Fruit fly (Drosophila melanogaster) whole organism, embryonic: ENCODE data around the gene CG13392.
A peak's percentile ranks its signal among the peaks of the same experiment; 100 is the strongest.

Experiments used
- CG10321 ChIP-seq: fragments of 200-800 bp; sonication (Bioruptor generic); IDR thresholded peaks from 2 replicates; pipeline ENCODE4 v1.3.6; 2022; ENCODE audit warnings: missing biosample characterization, missing genetic modification characterization
- CG10959 ChIP-seq: fragments of 200-800 bp; sonication (Bioruptor generic); IDR thresholded peaks from 2 replicates; pipeline ENCODE4 v1.3.6; 2022; ENCODE audit warnings: missing biosample characterization, missing genetic modification characterization
- CG11504 ChIP-seq: fragments of 200-800 bp; sonication (Bioruptor generic); optimal IDR thresholded peaks from 3 replicates; lab custom pipeline; 2019; ENCODE audit warnings: missing biosample characterization, mild to moderate bottlenecking, missing genetic modification characterization, moderate library complexity
- CG13296 ChIP-seq: fragments of 200-800 bp; sonication (Bioruptor generic); optimal IDR thresholded peaks from 3 replicates; lab custom pipeline; 2018; ENCODE audit warnings: missing biosample characterization, mild to moderate bottlenecking, missing genetic modification characterization
- CG14667 ChIP-seq: fragments of 200-800 bp; sonication (Bioruptor generic); IDR thresholded peaks from 2 replicates; pipeline ENCODE4 v1.3.6; 2022; ENCODE audit warnings: missing biosample characterization, missing genetic modification characterization
- CG14710 ChIP-seq: fragments of 200-800 bp; sonication (Bioruptor generic); optimal IDR thresholded peaks from 3 replicates; lab custom pipeline; 2019; ENCODE audit warnings: missing biosample characterization, mild to moderate bottlenecking, missing genetic modification characterization, moderate library complexity
- CG14860 ChIP-seq: fragments of 200-800 bp; sonication (Bioruptor generic); IDR thresholded peaks from 3 replicates; pipeline ENCODE4 v1.3.6; 2022; ENCODE audit warnings: missing biosample characterization, missing genetic modification characterization; ENCODE audit not compliant: partially characterized antibody
- CG15269 ChIP-seq: fragments of 200-800 bp; sonication (Bioruptor generic); optimal IDR thresholded peaks from 2 replicates; lab custom pipeline; 2018; ENCODE audit warnings: missing biosample characterization, mild to moderate bottlenecking, missing genetic modification characterization, moderate library complexity
- CG1603 ChIP-seq: fragments of 200-800 bp; sonication (Bioruptor generic); optimal IDR thresholded peaks from 2 replicates; lab custom pipeline; 2019; ENCODE audit warnings: missing biosample characterization, mild to moderate bottlenecking, missing genetic modification characterization, moderate library complexity
- CG17829 ChIP-seq: fragments of 200-800 bp; optimal IDR thresholded peaks from 2 replicates; lab custom pipeline; 2019; ENCODE audit warnings: missing biosample characterization, mild to moderate bottlenecking, missing genetic modification characterization, moderate library complexity
- CG2116 ChIP-seq: fragments of 200-800 bp; sonication (Bioruptor generic); optimal IDR thresholded peaks from 3 replicates; lab custom pipeline; 2018; ENCODE audit warnings: missing biosample characterization, mild to moderate bottlenecking, missing genetic modification characterization
- CG30403 ChIP-seq: fragments of 200-800 bp; sonication (Bioruptor generic); optimal IDR thresholded peaks from 3 replicates; lab custom pipeline; 2016; ENCODE audit warnings: missing biosample characterization, missing genetic modification characterization
- CG34224 ChIP-seq: fragments of 200-800 bp; sonication (Bioruptor generic); IDR thresholded peaks from 3 replicates; pipeline ENCODE4 v1.3.6; 2022; ENCODE audit warnings: missing biosample characterization, missing genetic modification characterization; ENCODE audit not compliant: partially characterized antibody
- CG4617 ChIP-seq: fragments of 200-800 bp; sonication (Bioruptor generic); optimal IDR thresholded peaks from 3 replicates; lab custom pipeline; 2016; ENCODE audit warnings: missing biosample characterization, missing genetic modification characterization, borderline replicate concordance
- CG6791 ChIP-seq: fragments of 200-800 bp; sonication (Bioruptor generic); IDR thresholded peaks from 3 replicates; pipeline ENCODE4 v1.3.6; 2022; ENCODE audit warnings: missing biosample characterization, missing genetic modification characterization; ENCODE audit not compliant: partially characterized antibody
- CG7372 ChIP-seq: fragments of 200-800 bp; sonication (Bioruptor generic); IDR thresholded peaks from 2 replicates; pipeline ENCODE4 v1.3.6; 2022; ENCODE audit warnings: missing biosample characterization, missing genetic modification characterization
- CG7963 ChIP-seq: fragments of 200-800 bp; sonication (Bioruptor generic); IDR thresholded peaks from 3 replicates; pipeline ENCODE4 v1.3.6; 2022; ENCODE audit warnings: missing biosample characterization, missing genetic modification characterization; ENCODE audit not compliant: partially characterized antibody
- Dbx ChIP-seq: fragments of 200-800 bp; sonication (Bioruptor generic); IDR thresholded peaks from 3 replicates; pipeline ENCODE4 v1.3.6; 2022; ENCODE audit warnings: missing biosample characterization, missing genetic modification characterization
- E2f2 ChIP-seq: fragments of 200-800 bp; sonication (Bioruptor generic); IDR thresholded peaks from 2 replicates; pipeline ENCODE4 v1.3.6; 2022; ENCODE audit warnings: missing biosample characterization, missing genetic modification characterization
- Elba2 ChIP-seq: fragments of 200-800 bp; sonication (Bioruptor generic); optimal IDR thresholded peaks from 3 replicates; lab custom pipeline; 2016; ENCODE audit warnings: missing biosample characterization, missing genetic modification characterization
- H15 ChIP-seq: fragments of 200-800 bp; sonication (Bioruptor generic); IDR thresholded peaks from 3 replicates; pipeline ENCODE4 v1.3.6; 2022; ENCODE audit warnings: missing biosample characterization, missing genetic modification characterization
- H2.0 ChIP-seq: fragments of 200-800 bp; sonication (Bioruptor generic); IDR thresholded peaks from 2 replicates; pipeline ENCODE4 v1.3.6; 2022; ENCODE audit warnings: missing biosample characterization, missing genetic modification characterization
- Hr51 ChIP-seq, 2 experiments: fragments of 200-800 bp; sonication (Bioruptor generic); optimal IDR thresholded peaks; 2 replicates in 1 of 2; 3 replicates in 1 of 2; lab custom pipeline; 2016 to 2018; ENCODE audit warnings: missing biosample characterization in 2 of 2, missing genetic modification characterization in 2 of 2, mild to moderate bottlenecking in 1 of 2, moderate library complexity in 1 of 2
- MESR4 ChIP-seq: fragments of 200-800 bp; sonication (Bioruptor generic); optimal IDR thresholded peaks from 2 replicates; lab custom pipeline; 2018; ENCODE audit warnings: missing biosample characterization, mild to moderate bottlenecking, missing genetic modification characterization, moderate library complexity
- Nf-YB ChIP-seq: fragments of 200-800 bp; sonication (Bioruptor generic); optimal IDR thresholded peaks from 3 replicates; lab custom pipeline; 2019; ENCODE audit warnings: missing biosample characterization, mild to moderate bottlenecking, missing genetic modification characterization, moderate library complexity
- Pdp1 ChIP-seq, 2 experiments: fragments of 200-800 bp; sonication (Bioruptor generic); optimal IDR thresholded peaks; 3 replicates each; lab custom pipeline; 2016; ENCODE audit warnings: missing biosample characterization in 2 of 2, missing genetic modification characterization in 2 of 2, mild to moderate bottlenecking in 1 of 2, moderate library complexity in 1 of 2
- Sin3A ChIP-seq: fragments of >200 bp; optimal IDR thresholded peaks from 2 replicates; lab custom pipeline; 2018
- Sry-δ ChIP-seq: fragments of 200-800 bp; sonication (Bioruptor generic); optimal IDR thresholded peaks from 2 replicates; lab custom pipeline; 2016; ENCODE audit warnings: missing biosample characterization, missing genetic modification characterization
- TFAM ChIP-seq: fragments of 200-800 bp; sonication (Bioruptor generic); optimal IDR thresholded peaks from 2 replicates; lab custom pipeline; 2017; ENCODE audit warnings: missing biosample characterization, missing genetic modification characterization, inconsistent platforms
- ash1 ChIP-seq: fragments of 200-800 bp; sonication (Bioruptor generic); optimal IDR thresholded peaks from 2 replicates; lab custom pipeline; 2018; ENCODE audit warnings: missing biosample characterization, mild to moderate bottlenecking, missing genetic modification characterization
- ato ChIP-seq: fragments of 200-800 bp; sonication (Bioruptor generic); IDR thresholded peaks from 2 replicates; pipeline ENCODE4 v1.3.6; 2022; ENCODE audit warnings: missing biosample characterization, missing genetic modification characterization; ENCODE audit not compliant: partially characterized antibody
- bbx ChIP-seq: fragments of 200-800 bp; sonication (Bioruptor generic); IDR thresholded peaks from 2 replicates; pipeline ENCODE4 v1.3.6; 2022; ENCODE audit warnings: missing biosample characterization, missing genetic modification characterization; ENCODE audit not compliant: partially characterized antibody
- crp ChIP-seq, 2 experiments: fragments of 200-800 bp; sonication (Bioruptor generic); optimal IDR thresholded peaks; 2 replicates in 1 of 2; 3 replicates in 1 of 2; lab custom pipeline; 2017; ENCODE audit warnings: missing biosample characterization in 2 of 2, missing genetic modification characterization in 2 of 2, mild to moderate bottlenecking in 1 of 2, moderate library complexity in 1 of 2
- dati ChIP-seq: fragments of 200-800 bp; sonication (Bioruptor generic); IDR thresholded peaks from 2 replicates; pipeline ENCODE4 v1.3.6; 2022; ENCODE audit warnings: missing biosample characterization, missing genetic modification characterization
- exex ChIP-seq: fragments of 200-800 bp; sonication (Bioruptor generic); optimal IDR thresholded peaks from 4 replicates; lab custom pipeline; 2018; ENCODE audit warnings: missing biosample characterization, mild to moderate bottlenecking, missing genetic modification characterization, moderate library complexity
- fd96Cb ChIP-seq: fragments of 200-800 bp; sonication (Bioruptor generic); optimal IDR thresholded peaks from 2 replicates; lab custom pipeline; 2018; ENCODE audit warnings: missing biosample characterization, mild to moderate bottlenecking, missing genetic modification characterization, moderate library complexity
- ftz-f1 ChIP-seq: fragments of 200-800 bp; sonication (Bioruptor generic); optimal IDR thresholded peaks from 2 replicates; lab custom pipeline; 2016; ENCODE audit warnings: missing biosample characterization, missing genetic modification characterization
- mld ChIP-seq: fragments of 200-800 bp; sonication (Bioruptor generic); IDR thresholded peaks from 3 replicates; pipeline ENCODE4 v1.3.6; 2022; ENCODE audit warnings: missing biosample characterization, missing genetic modification characterization; ENCODE audit not compliant: partially characterized antibody
- nmo ChIP-seq: fragments of 200-800 bp; sonication (Bioruptor generic); optimal IDR thresholded peaks from 2 replicates; lab custom pipeline; 2018; ENCODE audit warnings: missing biosample characterization, mild to moderate bottlenecking, missing genetic modification characterization, moderate library complexity
- nom ChIP-seq: fragments of 200-800 bp; sonication (Bioruptor generic); optimal IDR thresholded peaks from 2 replicates; lab custom pipeline; 2017; ENCODE audit warnings: missing biosample characterization, missing genetic modification characterization, mild to moderate bottlenecking, moderate library complexity, missing genetic modification reagents
- oc ChIP-seq: fragments of 200-800 bp; sonication (Bioruptor generic); optimal IDR thresholded peaks from 2 replicates; lab custom pipeline; 2018; ENCODE audit warnings: missing biosample characterization, mild to moderate bottlenecking, missing genetic modification characterization, moderate library complexity
- pita ChIP-seq: fragments of 200-800 bp; sonication (Bioruptor generic); optimal IDR thresholded peaks from 2 replicates; lab custom pipeline; 2017; ENCODE audit warnings: missing biosample characterization, mild to moderate bottlenecking, missing genetic modification characterization
- ro ChIP-seq: fragments of 200-800 bp; sonication (Bioruptor generic); IDR thresholded peaks from 2 replicates; pipeline ENCODE4 v1.3.6; 2022; ENCODE audit warnings: missing biosample characterization, missing genetic modification characterization
- stwl ChIP-seq: fragments of 200-800 bp; sonication (Bioruptor generic); optimal IDR thresholded peaks from 3 replicates; lab custom pipeline; 2018; ENCODE audit warnings: missing biosample characterization, mild to moderate bottlenecking, missing genetic modification characterization, moderate library complexity
- tll ChIP-seq, 2 experiments: fragments of 200-800 bp in 1 of 2; fragments of >200 bp in 1 of 2; sonication (Bioruptor generic) in 1 of 2; optimal IDR thresholded peaks; 2 replicates each; lab custom pipeline; 2017 to 2019; ENCODE audit warnings: missing biosample characterization in 2 of 2, missing genetic modification characterization in 2 of 2, mild to moderate bottlenecking in 1 of 2, moderate library complexity in 1 of 2
- vvl ChIP-seq: fragments of 200-800 bp; sonication (Bioruptor generic); IDR thresholded peaks from 2 replicates; pipeline ENCODE4 v1.3.6; 2022; ENCODE audit warnings: missing biosample characterization, missing genetic modification characterization

Gene CG13392

DNA sequence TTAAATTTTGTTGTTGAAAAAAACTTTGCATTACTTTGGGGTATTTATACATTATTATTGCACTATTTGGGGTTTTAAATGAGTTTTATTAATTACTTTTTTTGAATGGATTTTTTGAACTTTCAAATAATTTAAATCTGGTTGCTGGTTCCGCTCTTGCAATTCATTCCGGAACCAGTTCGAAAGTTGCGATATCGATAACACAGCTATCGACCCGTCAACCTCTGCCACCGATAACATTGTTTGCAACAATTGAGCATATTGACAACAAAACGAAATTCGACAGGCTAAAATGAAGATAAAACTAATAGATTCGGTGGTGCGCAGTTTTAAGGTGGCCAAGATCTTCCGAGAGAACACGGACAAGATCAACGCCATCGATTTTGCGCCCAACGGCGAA, 8.4 kb downstream of the CG13392 start, which contains the start of gene Wdr82 (continued):
- TF ChIP-seq Dbx (GFP tag; lab: Robert Waterston, UW) (no peak), mld (peak; percentile 59; the same call in 1 of the 3 replicates), TFAM (GFP tag; lab: Kevin White, UChicago) (no peak), pita (GFP tag; lab: Kevin White, UChicago) (no peak), CG2116 (GFP tag; lab: Kevin White, UChicago) (peak; percentile 61), H15 (GFP tag; lab: Robert Waterston, UW) (no peak), vvl (GFP tag; lab: Robert Waterston, UW) (0 out of 2 replicates have a peak, but pooled peaks have one; percentile 12), exex (tag; lab: Kevin White, UChicago) (peak; percentile 7), CG10959 (GFP tag; lab: Robert Waterston, UW) (no peak), ftz-f1 (no peak), Sin3A (lab: Kevin White, UChicago) (peak; percentile 5), MESR4 (GFP tag; lab: Kevin White, UChicago) (peak; percentile 71), fd96Cb (no peak), CG13296 (GFP tag; lab: Kevin White, UChicago) (no peak), Sry-δ (GFP tag; lab: Kevin White, UChicago) (peak; percentile 47), stwl (tag; lab: Kevin White, UChicago) (peak; percentile 86), nom (GFP tag; lab: Kevin White, UChicago) (no peak), H2.0 (GFP tag; lab: Robert Waterston, UW) (no peak), Hr51 (GFP tag; optimal IDR thresholded peaks at IDR 0.05; lab: Kevin White, UChicago) (no peak), Pdp1 (GFP tag; optimal IDR thresholded peaks at IDR 0.05; lab: Kevin White, UChicago) (no peak), tll (GFP tag; optimal IDR thresholded peaks at IDR 0.05; lab: Kevin White, UChicago) (no peak), nmo (GFP tag; lab: Kevin White, UChicago) (no peak), CG14710 (peak; percentile 28), CG7372 (GFP tag; lab: Robert Waterston, UW) (no peak), ro (no peak), CG17829 (tag; lab: Kevin White, UChicago) (peak; percentile 31), crp (GFP tag; optimal IDR thresholded peaks at IDR 0.05; lab: Kevin White, UChicago) (peak in 1 of 2 experiments; percentile 8), Elba2 (no peak), oc (tag; lab: Kevin White, UChicago) (no peak), CG30403 (GFP tag; lab: Kevin White, UChicago) (no peak), CG6791 (GFP tag; lab: Robert Waterston, UW) (peak; percentile 81), Nf-YB (GFP tag; lab: Kevin White, UChicago) (no peak), CG10321 (GFP tag; lab: Robert Waterston, UW) (no peak), E2f2 (GFP tag; lab: Robert Waterston, UW) (peak; percentile 88), CG34224 (GFP tag; lab: Robert Waterston, UW) (peak; percentile 93), CG11504 (tag; lab: Kevin White, UChicago) (peak; percentile 77), ato (GFP tag; lab: Robert Waterston, UW) (peak; percentile 83), CG14667 (GFP tag; lab: Robert Waterston, UW) (no peak), CG15269 (tag; lab: Kevin White, UChicago) (no peak), dati (GFP tag; lab: Robert Waterston, UW) (no peak), CG4617 (GFP tag; lab: Kevin White, UChicago) (peak; percentile 6), CG14860 (GFP tag; lab: Robert Waterston, UW) (peak; percentile 62), CG7963 (GFP tag; lab: Robert Waterston, UW) (peak; percentile 70; the same call in 1 of the 3 replicates), bbx (GFP tag; lab: Robert Waterston, UW) (peak; percentile 87), ash1 (no peak), CG1603 (tag; lab: Kevin White, UChicago) (peak; percentile 44)
